Worm (Caenorhabditis elegans) whole organism, L2 larva: ENCODE measurements around the gene Y38E10A.14.

Experiments
- C34F6.9 ChIP-seq: fragments of 150-350 bp; optimal IDR thresholded peaks from 2 replicates; lab custom pipeline; 2014; ENCODE audit warnings: missing biosample characterization, missing genetic modification characterization
- F13H6.1 ChIP-seq: sonication (generic microtip); optimal IDR thresholded peaks from 2 replicates; lab custom pipeline; 2016; ENCODE audit warnings: missing genetic modification characterization, missing compliant biosample characterization
- R02D3.7 ChIP-seq: fragments of 150-350 bp; optimal IDR thresholded peaks from 2 replicates; lab custom pipeline; 2014; ENCODE audit warnings: missing biosample characterization, missing genetic modification characterization
- Y55F3AM.14 ChIP-seq: fragments of 200-800 bp; sonication (Bioruptor generic); optimal IDR thresholded peaks from 2 replicates; lab custom pipeline; 2018; ENCODE audit warnings: mild to moderate bottlenecking, missing genetic modification characterization, missing compliant biosample characterization
- blmp-1 ChIP-seq: sonication (generic microtip); optimal IDR thresholded peaks from 2 replicates; lab custom pipeline; 2017; ENCODE audit warnings: missing genetic modification characterization, mild to moderate bottlenecking, missing compliant biosample characterization, antibody characterized with exemption, moderate library complexity; ENCODE audit not compliant: insufficient read depth
- ceh-16 ChIP-seq: fragments of 150-350 bp; optimal IDR thresholded peaks from 2 replicates; lab custom pipeline; 2014; ENCODE audit warnings: missing biosample characterization, missing genetic modification characterization
- ceh-82 ChIP-seq: fragments of 150-350 bp; optimal IDR thresholded peaks from 2 replicates; lab custom pipeline; 2014; ENCODE audit warnings: missing biosample characterization, missing genetic modification characterization
- crh-2 ChIP-seq: sonication (generic microtip); optimal IDR thresholded peaks from 2 replicates; lab custom pipeline; 2017; ENCODE audit warnings: missing biosample characterization, missing genetic modification characterization
- egl-27 ChIP-seq: sonication (generic microtip); optimal IDR thresholded peaks from 3 replicates; lab custom pipeline; 2017; ENCODE audit warnings: missing biosample characterization, missing genetic modification reagents, missing genetic modification characterization
- elt-3 ChIP-seq: sonication (generic microtip); optimal IDR thresholded peaks from 2 replicates; lab custom pipeline; 2017; ENCODE audit warnings: missing biosample characterization, missing genetic modification characterization
- fos-1 ChIP-seq: fragments of 150-350 bp; optimal IDR thresholded peaks from 2 replicates; lab custom pipeline; 2014; ENCODE audit warnings: missing biosample characterization, missing genetic modification characterization
- gmeb-1 ChIP-seq: fragments of 150-350 bp; optimal IDR thresholded peaks from 2 replicates; lab custom pipeline; 2014; ENCODE audit warnings: missing biosample characterization, missing genetic modification characterization
- lin-11 ChIP-seq: fragments of 150-350 bp; sonication (generic microtip); optimal IDR thresholded peaks from 2 replicates; lab custom pipeline; 2014; ENCODE audit warnings: missing biosample characterization, missing genetic modification characterization, inconsistent platforms, mixed read lengths
- lsy-2 ChIP-seq, 2 experiments: fragments of 150-350 bp in 1 of 2; sonication (generic microtip) in 1 of 2; optimal IDR thresholded peaks; 2 replicates each; lab custom pipeline; 2014 to 2017; ENCODE audit warnings: missing biosample characterization in 2 of 2, missing genetic modification characterization in 2 of 2
- mab-5 ChIP-seq: fragments of 150-350 bp; optimal IDR thresholded peaks from 2 replicates; lab custom pipeline; 2014; ENCODE audit warnings: missing biosample characterization, missing genetic modification characterization
- mbf-1 ChIP-seq: sonication (generic microtip); optimal IDR thresholded peaks from 2 replicates; lab custom pipeline; 2017; ENCODE audit warnings: missing biosample characterization, missing genetic modification characterization
- mdl-1 ChIP-seq, 2 experiments: fragments of 150-350 bp in 1 of 2; sonication (generic microtip) in 1 of 2; optimal IDR thresholded peaks; 2 replicates each; lab custom pipeline; 2017; ENCODE audit warnings: missing biosample characterization in 2 of 2, missing genetic modification characterization in 2 of 2
- nhr-10 ChIP-seq: sonication (generic microtip); optimal IDR thresholded peaks from 2 replicates; lab custom pipeline; 2017; ENCODE audit warnings: missing biosample characterization, missing genetic modification characterization
- nhr-11 ChIP-seq: fragments of 150-350 bp; optimal IDR thresholded peaks from 2 replicates; lab custom pipeline; 2014; ENCODE audit warnings: missing biosample characterization, missing genetic modification characterization
- nhr-129 ChIP-seq: fragments of 150-350 bp; optimal IDR thresholded peaks from 2 replicates; lab custom pipeline; 2014; ENCODE audit warnings: missing biosample characterization, missing genetic modification characterization
- nhr-21 ChIP-seq: fragments of 150-350 bp; optimal IDR thresholded peaks from 2 replicates; lab custom pipeline; 2014; ENCODE audit warnings: missing biosample characterization, missing genetic modification characterization
- nhr-77 ChIP-seq: fragments of 150-350 bp; optimal IDR thresholded peaks from 2 replicates; lab custom pipeline; 2014; ENCODE audit warnings: missing biosample characterization, missing genetic modification characterization
- peb-1 ChIP-seq: fragments of 150-350 bp; optimal IDR thresholded peaks from 2 replicates; lab custom pipeline; 2014; ENCODE audit warnings: missing biosample characterization, missing genetic modification characterization
- sem-4 ChIP-seq: fragments of 150-350 bp; optimal IDR thresholded peaks from 2 replicates; lab custom pipeline; 2014; ENCODE audit warnings: missing biosample characterization, missing genetic modification reagents, missing genetic modification characterization
- skn-1 ChIP-seq: sonication (generic microtip); optimal IDR thresholded peaks from 2 replicates; lab custom pipeline; 2017; ENCODE audit warnings: missing biosample characterization, missing genetic modification characterization
- snpc-4 ChIP-seq: fragments of 150-350 bp; optimal IDR thresholded peaks from 2 replicates; lab custom pipeline; 2014; ENCODE audit warnings: missing biosample characterization, missing genetic modification characterization
- unc-39 ChIP-seq: fragments of 150-350 bp; optimal IDR thresholded peaks from 2 replicates; lab custom pipeline; 2014; ENCODE audit warnings: missing biosample characterization, missing genetic modification characterization
- unc-55 ChIP-seq: fragments of 150-350 bp; sonication (generic microtip); optimal IDR thresholded peaks from 3 replicates; lab custom pipeline; 2014; ENCODE audit warnings: missing biosample characterization, missing genetic modification reagents, missing genetic modification characterization
- unc-62 ChIP-seq: fragments of 150-350 bp; optimal IDR thresholded peaks from 2 replicates; lab custom pipeline; 2014; ENCODE audit warnings: missing biosample characterization, missing genetic modification reagents, missing genetic modification characterization
- ztf-1 ChIP-seq: fragments of 200-800 bp; sonication (Bioruptor generic); conservative IDR thresholded peaks from 2 replicates; pipeline ENCODE4 v1.3.6; 2022; ENCODE audit warnings: missing genetic modification characterization, missing compliant biosample characterization
- ztf-4 ChIP-seq: fragments of 150-350 bp; optimal IDR thresholded peaks from 2 replicates; lab custom pipeline; 2014; ENCODE audit warnings: missing biosample characterization, missing genetic modification characterization

The Y38E10A.14 gene

ce11 chrII:12612218-12612617, 12.1 kb downstream of the Y38E10A.14 start, which contains the start of gene nspe-4:
TSS of gene nspe-4 (plus strand) at chrII:12612518.
- TF ChIP-seq elt-3 (tag; lab: Kevin White, UChicago), result no peak
- no peak for TF ChIP-seq unc-39 (tag; lab: Kevin White, UChicago)
- TF ChIP-seq nhr-10 (tag; lab: Kevin White, UChicago), result no peak
- TF ChIP-seq mab-5, result no peak
- no peak for TF ChIP-seq sem-4
- no peak for TF ChIP-seq crh-2
- no peak for TF ChIP-seq blmp-1
- no peak for TF ChIP-seq nhr-21 (tag; lab: Kevin White, UChicago)
- no peak for TF ChIP-seq ceh-16 (tag; lab: Kevin White, UChicago)
- no peak for TF ChIP-seq nhr-77 (tag; lab: Kevin White, UChicago)
- TF ChIP-seq ztf-1 (GFP tag; lab: Robert Waterston, UW), result no peak
- TF ChIP-seq egl-27, result no peak
- no peak for TF ChIP-seq lsy-2 (tag; optimal IDR thresholded peaks at IDR 0.05; lab: Kevin White, UChicago)

ce11 chrII:12608653-12609052, 15.7 kb downstream of the Y38E10A.14 start, which contains the start of gene Y38E10A.9:
TSS of gene Y38E10A.9 (plus strand) at chrII:12608953.
- TF ChIP-seq R02D3.7 (tag; lab: Kevin White, UChicago) (no peak), unc-62 (GFP tag; lab: Kevin White, UChicago) (no peak), F13H6.1 (no peak), ztf-4 (tag; lab: Kevin White, UChicago) (no peak), nhr-77 (tag; lab: Kevin White, UChicago) (no peak)

- TF ChIP-seq sem-4, result no peak
- no peak for TF ChIP-seq fos-1 (tag; lab: Kevin White, UChicago)
- TF ChIP-seq, all 48 proteins: peak for 0
These were observed 17.4 kb downstream of the Y38E10A.14 start, which contains the start of gene Y38E10A.8 for ce11 chrII:12606900-12607299. TSS of gene Y38E10A.8 (plus strand) at chrII:12607200.

- TF ChIP-seq ceh-82 (no peak), blmp-1 (no peak), R02D3.7 (tag; lab: Kevin White, UChicago) (no peak), fos-1 (tag; lab: Kevin White, UChicago) (no peak), unc-39 (tag; lab: Kevin White, UChicago) (no peak), gmeb-1 (no peak), ceh-16 (tag; lab: Kevin White, UChicago) (no peak), C34F6.9 (tag; lab: Kevin White, UChicago) (no peak)
These were observed 18.2 kb downstream of the Y38E10A.14 start for ce11 chrII:12606108-12606507.

- TF ChIP-seq gmeb-1 (peak; percentile 11), ztf-1 (GFP tag; lab: Robert Waterston, UW) (no peak), nhr-21 (tag; lab: Kevin White, UChicago) (no peak), ceh-82 (no peak), C34F6.9 (tag; lab: Kevin White, UChicago) (peak; percentile 47), R02D3.7 (tag; lab: Kevin White, UChicago) (no peak), lin-11 (tag; lab: Kevin White, UChicago) (no peak), unc-55 (GFP tag; lab: Kevin White, UChicago) (peak; percentile 74), skn-1 (tag; lab: Kevin White, UChicago) (no peak), nhr-10 (tag; lab: Kevin White, UChicago) (no peak), nhr-11 (tag; lab: Kevin White, UChicago) (no peak), crh-2 (no peak), mab-5 (no peak), mdl-1 (tag; optimal IDR thresholded peaks at IDR 0.05; lab: Kevin White, UChicago) (no peak), peb-1 (tag; lab: Kevin White, UChicago) (no peak), fos-1 (tag; lab: Kevin White, UChicago) (peak; percentile 14), nhr-129 (tag; lab: Kevin White, UChicago) (peak; percentile 46), sem-4 (no peak), unc-39 (tag; lab: Kevin White, UChicago) (no peak), snpc-4 (tag; lab: Kevin White, UChicago) (no peak), mbf-1 (no peak), Y55F3AM.14 (GFP tag; lab: Kevin White, UChicago) (no peak)
These were observed 20.4 kb downstream of the Y38E10A.14 start, which contains the start of the genes ceh-100 and lips-15 for ce11 chrII:12603667-12604621. TSS of gene ceh-100 (minus strand) at chrII:12603680. TSS of gene lips-15 (plus strand) at chrII:12604386.
